Fruit fly (Drosophila melanogaster) whole organism, adult: Measurements from ENCODE around the gene Tsp74F.

Experiments
- CG11617 ChIP-seq: fragments of 200-800 bp; sonication (Bioruptor generic); optimal IDR thresholded peaks from 2 replicates; lab custom pipeline; 2017; ENCODE audit warnings: mild to moderate bottlenecking, missing biosample characterization, missing genetic modification reagents, missing genetic modification characterization
- CG12768 ChIP-seq: fragments of 200-800 bp; sonication (Bioruptor generic); optimal IDR thresholded peaks from 2 replicates; lab custom pipeline; 2017; ENCODE audit warnings: missing biosample characterization, missing genetic modification characterization, mild to moderate bottlenecking, moderate library complexity, missing genetic modification reagents
- CG14711 ChIP-seq: fragments of 200-800 bp; sonication (Bioruptor generic); optimal IDR thresholded peaks from 2 replicates; lab custom pipeline; 2018; ENCODE audit warnings: missing biosample characterization, mild to moderate bottlenecking, missing genetic modification characterization, moderate library complexity
- CG1620 ChIP-seq: fragments of 200-800 bp; sonication (Bioruptor generic); optimal IDR thresholded peaks from 2 replicates; lab custom pipeline; 2016; ENCODE audit warnings: missing biosample characterization, missing genetic modification characterization
- CG33017 ChIP-seq: fragments of 200-800 bp; sonication (Bioruptor generic); optimal IDR thresholded peaks from 2 replicates; lab custom pipeline; 2018; ENCODE audit warnings: missing biosample characterization, mild to moderate bottlenecking, missing genetic modification characterization, moderate library complexity
- CG5204 ChIP-seq: fragments of 200-800 bp; sonication (Bioruptor generic); optimal IDR thresholded peaks from 2 replicates; lab custom pipeline; 2016; ENCODE audit warnings: missing biosample characterization, missing genetic modification characterization
- CG7045 ChIP-seq: fragments of 200-800 bp; sonication (Bioruptor generic); optimal IDR thresholded peaks from 2 replicates; lab custom pipeline; 2017; ENCODE audit warnings: missing biosample characterization, mild to moderate bottlenecking, missing genetic modification characterization
- CG7101 ChIP-seq: fragments of 200-800 bp; sonication (Bioruptor generic); optimal IDR thresholded peaks from 2 replicates; lab custom pipeline; 2018; ENCODE audit warnings: missing biosample characterization, mild to moderate bottlenecking, missing genetic modification characterization, moderate library complexity
- Clk ChIP-seq: fragments of 200-800 bp; sonication (Bioruptor generic); optimal IDR thresholded peaks from 2 replicates; lab custom pipeline; 2017; ENCODE audit warnings: missing biosample characterization, missing genetic modification characterization
- Crg-1 ChIP-seq: fragments of 200-800 bp; sonication (Bioruptor generic); optimal IDR thresholded peaks from 2 replicates; lab custom pipeline; 2016; ENCODE audit warnings: missing biosample characterization, missing genetic modification characterization
- Hr96 ChIP-seq: fragments of 200-800 bp; sonication (Bioruptor generic); optimal IDR thresholded peaks from 2 replicates; lab custom pipeline; 2016; ENCODE audit warnings: missing biosample characterization, missing genetic modification characterization
- Mnt ChIP-seq: fragments of 200-800 bp; sonication (Bioruptor generic); optimal IDR thresholded peaks from 2 replicates; lab custom pipeline; 2016; ENCODE audit warnings: missing biosample characterization, mild to moderate bottlenecking, missing genetic modification characterization
- bab1 ChIP-seq: fragments of 200-800 bp; sonication (Bioruptor generic); optimal IDR thresholded peaks from 3 replicates; lab custom pipeline; 2019; ENCODE audit warnings: missing biosample characterization, mild to moderate bottlenecking, missing genetic modification characterization, moderate library complexity
- cic ChIP-seq: fragments of 200-800 bp; sonication (Bioruptor generic); optimal IDR thresholded peaks from 2 replicates; lab custom pipeline; 2017; ENCODE audit warnings: missing biosample characterization, mild to moderate bottlenecking, missing genetic modification characterization, moderate library complexity
- cnc ChIP-seq, 2 experiments: fragments of >200 bp; optimal IDR thresholded peaks; 2 replicates each; lab custom pipeline; 2017
- kay ChIP-seq: fragments of 200-800 bp; sonication (Bioruptor generic); peaks from one replicate; lab custom pipeline; 2016; ENCODE audit warnings: missing biosample characterization, missing genetic modification characterization, borderline replicate concordance
- ovo ChIP-seq: fragments of 200-800 bp; sonication (Bioruptor generic); optimal IDR thresholded peaks from 2 replicates; lab custom pipeline; 2016; ENCODE audit warnings: missing biosample characterization, missing genetic modification characterization
- pad ChIP-seq: fragments of 200-800 bp; sonication (Bioruptor generic); optimal IDR thresholded peaks from 3 replicates; lab custom pipeline; 2017; ENCODE audit warnings: missing biosample characterization, missing genetic modification characterization, mild to moderate bottlenecking, moderate library complexity, missing genetic modification reagents
- tj ChIP-seq: fragments of 200-800 bp; sonication (Bioruptor generic); optimal IDR thresholded peaks from 3 replicates; lab custom pipeline; 2017; ENCODE audit warnings: missing biosample characterization, mild to moderate bottlenecking, missing genetic modification characterization, moderate library complexity
- toe ChIP-seq: fragments of 200-800 bp; sonication (Bioruptor generic); optimal IDR thresholded peaks from 2 replicates; lab custom pipeline; 2016; ENCODE audit warnings: missing biosample characterization, missing genetic modification characterization

Gene Tsp74F

dm6 chr3L:17856655-17857479 lies 38.8 kb downstream of the Tsp74F start, which contains the start of gene CG5535:
Gene CG5535 (minus strand): TSS chr3L:17856794.
- peak; percentile 92 for TF ChIP-seq CG11617 (GFP tag; lab: Kevin White, UChicago)
- peak; percentile 3 for TF ChIP-seq CG1620
- TF ChIP-seq ovo = peak; percentile 16
- TF ChIP-seq toe (GFP tag; lab: Kevin White, UChicago) = peak; percentile 61
- TF ChIP-seq kay (GFP tag; lab: Kevin White, UChicago) = no peak
- TF ChIP-seq Mnt (GFP tag; lab: Kevin White, UChicago) = peak; percentile 57
- peak; percentile 73 for TF ChIP-seq pad (GFP tag; lab: Kevin White, UChicago)
- peak; percentile 54 for TF ChIP-seq CG5204
- TF ChIP-seq Clk (GFP tag; lab: Kevin White, UChicago) = peak; percentile 7
- peak; percentile 64 for TF ChIP-seq tj (GFP tag; lab: Kevin White, UChicago)
- TF ChIP-seq CG33017 (tag; lab: Kevin White, UChicago) = peak; percentile 80
- TF ChIP-seq CG14711 (tag; lab: Kevin White, UChicago) = peak; percentile 95
- peak; percentile 74 for TF ChIP-seq CG12768 (GFP tag; lab: Kevin White, UChicago)
- TF ChIP-seq CG7045 (GFP tag; lab: Kevin White, UChicago) = peak; percentile 81
- TF ChIP-seq bab1 = peak; percentile 77
- no peak for TF ChIP-seq cnc (optimal IDR thresholded peaks at IDR 0.05; lab: Kevin White, UChicago)
- no peak for TF ChIP-seq cic (GFP tag; lab: Kevin White, UChicago)
- TF ChIP-seq Hr96 = peak; percentile 56
- TF ChIP-seq Crg-1 = peak; percentile 32
- peak; percentile 82 for TF ChIP-seq CG7101 (tag; lab: Kevin White, UChicago)

- no peak for TF ChIP-seq CG1620
- peak; percentile 35 for TF ChIP-seq bab1
- TF ChIP-seq Crg-1 = no peak
These were observed 46.1 kb downstream of the Tsp74F start, which contains the start of gene TrpRS-m for dm6 chr3L:17849517-17849916. Gene TrpRS-m (plus strand): TSS chr3L:17849727.

- TF ChIP-seq CG7101 (tag; lab: Kevin White, UChicago) (no peak), ovo (no peak), toe (GFP tag; lab: Kevin White, UChicago) (peak; percentile 55), CG14711 (tag; lab: Kevin White, UChicago) (no peak), Hr96 (peak; percentile 57), CG5204 (no peak), CG11617 (GFP tag; lab: Kevin White, UChicago) (peak; percentile 13), tj (GFP tag; lab: Kevin White, UChicago) (no peak), Clk (GFP tag; lab: Kevin White, UChicago) (no peak), pad (GFP tag; lab: Kevin White, UChicago) (no peak), Mnt (GFP tag; lab: Kevin White, UChicago) (peak; percentile 2), bab1 (peak; percentile 27), kay (GFP tag; lab: Kevin White, UChicago) (no peak), CG33017 (tag; lab: Kevin White, UChicago) (no peak), CG7045 (GFP tag; lab: Kevin White, UChicago) (peak; percentile 20)
These were observed 48.7 kb downstream of the Tsp74F start for dm6 chr3L:17846982-17847355.

- no peak for TF ChIP-seq CG7045 (GFP tag; lab: Kevin White, UChicago)
- no peak for TF ChIP-seq CG1620
- no peak for TF ChIP-seq toe (GFP tag; lab: Kevin White, UChicago)
- no peak for TF ChIP-seq kay (GFP tag; lab: Kevin White, UChicago)
- TF ChIP-seq pad (GFP tag; lab: Kevin White, UChicago) = peak; percentile 8
- TF ChIP-seq Mnt (GFP tag; lab: Kevin White, UChicago) = peak; percentile 58
- no peak for TF ChIP-seq Hr96
- TF ChIP-seq cnc (optimal IDR thresholded peaks at IDR 0.05; lab: Kevin White, UChicago) = no peak
- peak; percentile 41 for TF ChIP-seq CG7101 (tag; lab: Kevin White, UChicago)
- TF ChIP-seq CG14711 (tag; lab: Kevin White, UChicago) = peak; percentile 38
- no peak for TF ChIP-seq CG12768 (GFP tag; lab: Kevin White, UChicago)
- TF ChIP-seq CG11617 (GFP tag; lab: Kevin White, UChicago) = no peak
- peak; percentile 31 for TF ChIP-seq tj (GFP tag; lab: Kevin White, UChicago)
- TF ChIP-seq cic (GFP tag; lab: Kevin White, UChicago) = peak; percentile 50
- peak; percentile 26 for TF ChIP-seq CG33017 (tag; lab: Kevin White, UChicago)
- peak; percentile 78 for TF ChIP-seq bab1
These were observed 49.3 kb downstream of the Tsp74F start, which contains the start of the genes MED19 and CG7430 for dm6 chr3L:17846169-17846981. Gene MED19 (minus strand): TSS chr3L:17846501. Gene CG7430 (plus strand): TSS chr3L:17846916.

- TF ChIP-seq CG33017 (tag; lab: Kevin White, UChicago) (no peak), kay (GFP tag; lab: Kevin White, UChicago) (no peak), CG14711 (tag; lab: Kevin White, UChicago) (no peak), CG7045 (GFP tag; lab: Kevin White, UChicago) (no peak), tj (GFP tag; lab: Kevin White, UChicago) (no peak), CG12768 (GFP tag; lab: Kevin White, UChicago) (peak; percentile 10)
These were observed 52.6 kb downstream of the Tsp74F start, which contains the start of gene CG5567 for dm6 chr3L:17842892-17843703. Gene CG5567 (minus strand): TSS chr3L:17843544.
